Worm (Caenorhabditis elegans) whole organism, L3 larva: Measurements from ENCODE around the gene F20C5.11.

Experiments used
- egl-27 ChIP-seq: sonication (generic microtip); optimal IDR thresholded peaks from 4 replicates; lab custom pipeline; 2017; ENCODE audit warnings: missing biosample characterization, missing genetic modification reagents, missing genetic modification characterization
- nhr-28 ChIP-seq: fragments of 150-350 bp; optimal IDR thresholded peaks from 2 replicates; lab custom pipeline; 2014; ENCODE audit warnings: missing biosample characterization, missing genetic modification characterization
- skn-1 ChIP-seq: fragments of 150-350 bp; optimal IDR thresholded peaks from 2 replicates; lab custom pipeline; 2014; ENCODE audit warnings: missing biosample characterization, missing genetic modification characterization
- ztf-11 ChIP-seq: fragments of 150-350 bp; optimal IDR thresholded peaks from 2 replicates; lab custom pipeline; 2014; ENCODE audit warnings: missing biosample characterization, missing genetic modification characterization
- ztf-4 ChIP-seq: fragments of 150-350 bp; optimal IDR thresholded peaks from 2 replicates; lab custom pipeline; 2014; ENCODE audit warnings: missing biosample characterization, missing genetic modification characterization

ce11 chrIV:8762471-8762870, 675 bp upstream of the F20C5.11 start:
- TF ChIP-seq ztf-4 (no peak), egl-27 (tag; lab: Kevin White, UChicago) (no peak), ztf-11 (no peak), skn-1 (no peak), nhr-28 (no peak)
